Fruit fly (Drosophila melanogaster) whole organism, embryonic: ENCODE data around the gene CG46465.

ENCODE experiments used
- Abd-B ChIP-seq: fragments of 200-800 bp; sonication (Bioruptor generic); optimal IDR thresholded peaks from 2 replicates; lab custom pipeline; 2018; ENCODE audit warnings: missing biosample characterization, mild to moderate bottlenecking, missing genetic modification characterization, moderate library complexity
- B-H2 ChIP-seq: fragments of 200-800 bp; sonication (Bioruptor generic); optimal IDR thresholded peaks from 2 replicates; lab custom pipeline; 2018; ENCODE audit warnings: missing biosample characterization, mild to moderate bottlenecking, missing genetic modification characterization
- BtbVII ChIP-seq: fragments of 200-800 bp; sonication (Bioruptor generic); optimal IDR thresholded peaks from 3 replicates; lab custom pipeline; 2017; ENCODE audit warnings: missing biosample characterization, mild to moderate bottlenecking, missing genetic modification characterization
- CG10147 ChIP-seq: fragments of 200-800 bp; sonication (Bioruptor generic); optimal IDR thresholded peaks from 2 replicates; lab custom pipeline; 2019; ENCODE audit warnings: missing biosample characterization, mild to moderate bottlenecking, missing genetic modification characterization, moderate library complexity
- CG10267 ChIP-seq: fragments of 200-800 bp; sonication (Bioruptor generic); optimal IDR thresholded peaks from 2 replicates; lab custom pipeline; 2018; ENCODE audit warnings: missing biosample characterization, mild to moderate bottlenecking, missing genetic modification characterization, moderate library complexity
- CG1233 ChIP-seq: fragments of 200-800 bp; sonication (Bioruptor generic); optimal IDR thresholded peaks from 4 replicates; lab custom pipeline; 2018; ENCODE audit warnings: missing biosample characterization, mild to moderate bottlenecking, missing genetic modification characterization
- CG13424 ChIP-seq: fragments of 200-800 bp; sonication (Bioruptor generic); optimal IDR thresholded peaks from 2 replicates; lab custom pipeline; 2019; ENCODE audit warnings: missing biosample characterization, mild to moderate bottlenecking, missing genetic modification characterization, moderate library complexity
- CG15269 ChIP-seq: fragments of 200-800 bp; sonication (Bioruptor generic); optimal IDR thresholded peaks from 2 replicates; lab custom pipeline; 2018; ENCODE audit warnings: missing biosample characterization, mild to moderate bottlenecking, missing genetic modification characterization, moderate library complexity
- CG15514 ChIP-seq: fragments of 200-800 bp; sonication (Bioruptor generic); optimal IDR thresholded peaks from 3 replicates; lab custom pipeline; 2017; ENCODE audit warnings: missing biosample characterization, missing genetic modification characterization, mild to moderate bottlenecking, moderate library complexity, missing genetic modification reagents
- CG1603 ChIP-seq: fragments of 200-800 bp; sonication (Bioruptor generic); optimal IDR thresholded peaks from 2 replicates; lab custom pipeline; 2019; ENCODE audit warnings: missing biosample characterization, mild to moderate bottlenecking, missing genetic modification characterization, moderate library complexity
- CG18011 ChIP-seq: fragments of 200-800 bp; sonication (Bioruptor generic); optimal IDR thresholded peaks from 2 replicates; lab custom pipeline; 2017; ENCODE audit warnings: missing biosample characterization, missing genetic modification characterization, mild to moderate bottlenecking, moderate library complexity, missing genotype
- CG18599 ChIP-seq: fragments of 200-800 bp; sonication (Bioruptor generic); optimal IDR thresholded peaks from 3 replicates; lab custom pipeline; 2017; ENCODE audit warnings: missing biosample characterization, missing genetic modification characterization, mild to moderate bottlenecking, moderate library complexity, missing genetic modification reagents
- CG32532 ChIP-seq: fragments of 200-800 bp; sonication (Bioruptor generic); IDR thresholded peaks from 2 replicates; pipeline ENCODE4 v1.3.6; 2022; ENCODE audit warnings: missing biosample characterization, missing genetic modification characterization
- CG3281 ChIP-seq: fragments of 200-800 bp; sonication (Bioruptor generic); optimal IDR thresholded peaks from 3 replicates; lab custom pipeline; 2017; ENCODE audit warnings: missing biosample characterization, mild to moderate bottlenecking, missing genetic modification characterization
- CG3407 ChIP-seq: fragments of 200-800 bp; sonication (Bioruptor generic); optimal IDR thresholded peaks from 2 replicates; lab custom pipeline; 2018; ENCODE audit warnings: missing biosample characterization, mild to moderate bottlenecking, missing genetic modification characterization
- CG6854 ChIP-seq: fragments of 200-800 bp; sonication (Bioruptor generic); optimal IDR thresholded peaks from 3 replicates; lab custom pipeline; 2017; ENCODE audit warnings: missing biosample characterization, mild to moderate bottlenecking, missing genetic modification characterization
- CG7372 ChIP-seq: fragments of 200-800 bp; sonication (Bioruptor generic); IDR thresholded peaks from 2 replicates; pipeline ENCODE4 v1.3.6; 2022; ENCODE audit warnings: missing biosample characterization, missing genetic modification characterization
- CG7987 ChIP-seq: fragments of 200-800 bp; sonication (Bioruptor generic); optimal IDR thresholded peaks from 2 replicates; lab custom pipeline; 2018; ENCODE audit warnings: missing biosample characterization, mild to moderate bottlenecking, missing genetic modification characterization, moderate library complexity
- CG8359 ChIP-seq: fragments of 200-800 bp; sonication (Bioruptor generic); optimal IDR thresholded peaks from 2 replicates; lab custom pipeline; 2017; ENCODE audit warnings: missing biosample characterization, mild to moderate bottlenecking, missing genetic modification characterization, borderline replicate concordance
- CG9437 ChIP-seq: fragments of 200-800 bp; sonication (Bioruptor generic); optimal IDR thresholded peaks from 2 replicates; lab custom pipeline; 2018; ENCODE audit warnings: missing biosample characterization, mild to moderate bottlenecking, missing genetic modification characterization
- CG9817 ChIP-seq: fragments of 200-800 bp; sonication (Bioruptor generic); optimal IDR thresholded peaks from 2 replicates; lab custom pipeline; 2018; ENCODE audit warnings: missing biosample characterization, mild to moderate bottlenecking, missing genetic modification characterization, moderate library complexity
- Dbx ChIP-seq: fragments of 200-800 bp; sonication (Bioruptor generic); IDR thresholded peaks from 3 replicates; pipeline ENCODE4 v1.3.6; 2022; ENCODE audit warnings: missing biosample characterization, missing genetic modification characterization
- Dip3 ChIP-seq: fragments of 200-800 bp; sonication (Bioruptor generic); optimal IDR thresholded peaks from 3 replicates; lab custom pipeline; 2016; ENCODE audit warnings: missing biosample characterization, missing genetic modification characterization
- Drgx ChIP-seq: fragments of 200-800 bp; sonication (Bioruptor generic); IDR thresholded peaks from 2 replicates; pipeline ENCODE4 v1.3.6; 2022; ENCODE audit warnings: missing biosample characterization, missing genetic modification characterization
- ERR ChIP-seq: fragments of 200-800 bp; sonication (Bioruptor generic); optimal IDR thresholded peaks from 2 replicates; lab custom pipeline; 2016; ENCODE audit warnings: missing biosample characterization, missing genetic modification characterization
- Fer3 ChIP-seq: fragments of 200-800 bp; sonication (Bioruptor generic); optimal IDR thresholded peaks from 2 replicates; lab custom pipeline; 2018; ENCODE audit warnings: missing biosample characterization, mild to moderate bottlenecking, missing genetic modification characterization, moderate library complexity
- Gug ChIP-seq: fragments of 200-800 bp; sonication (Bioruptor generic); IDR thresholded peaks from 4 replicates; pipeline ENCODE4 v1.3.6; 2022; ENCODE audit warnings: missing biosample characterization, missing genetic modification characterization
- HmgZ ChIP-seq: fragments of 200-800 bp; sonication (Bioruptor generic); optimal IDR thresholded peaks from 2 replicates; lab custom pipeline; 2018; ENCODE audit warnings: missing biosample characterization, mild to moderate bottlenecking, missing genetic modification characterization
- Med ChIP-seq: fragments of 200-800 bp; sonication (Bioruptor generic); peaks from one replicate; lab custom pipeline; 2016; ENCODE audit warnings: missing biosample characterization, missing genetic modification characterization, mild to moderate bottlenecking, inconsistent platforms, moderate library complexity
- Optix ChIP-seq: fragments of 200-800 bp; sonication (Bioruptor generic); IDR thresholded peaks from 3 replicates; pipeline ENCODE4 v1.3.6; 2022; ENCODE audit warnings: missing biosample characterization, missing genetic modification characterization
- Ptx1 ChIP-seq: fragments of 200-800 bp; sonication (Bioruptor generic); IDR thresholded peaks from 2 replicates; pipeline ENCODE4 v1.3.6; 2022; ENCODE audit warnings: missing biosample characterization, missing genetic modification characterization
- Taf1 ChIP-seq: fragments of 200-800 bp; sonication (Bioruptor generic); IDR thresholded peaks from 2 replicates; pipeline ENCODE4 v1.3.6; 2022; ENCODE audit warnings: missing biosample characterization, missing genetic modification characterization
- Xrp1 ChIP-seq: fragments of 200-800 bp; sonication (Bioruptor generic); IDR thresholded peaks from 2 replicates; pipeline ENCODE4 v1.3.6; 2022; ENCODE audit warnings: missing biosample characterization, missing genetic modification characterization
- ash1 ChIP-seq: fragments of 200-800 bp; sonication (Bioruptor generic); optimal IDR thresholded peaks from 2 replicates; lab custom pipeline; 2018; ENCODE audit warnings: missing biosample characterization, mild to moderate bottlenecking, missing genetic modification characterization
- cad ChIP-seq: fragments of >200 bp; optimal IDR thresholded peaks from 2 replicates; lab custom pipeline; 2017; ENCODE audit warnings: missing biosample characterization, missing genetic modification characterization
- cas ChIP-seq: fragments of 200-800 bp; sonication (Bioruptor generic); IDR thresholded peaks from 2 replicates; pipeline ENCODE4 v1.3.6; 2022; ENCODE audit warnings: missing biosample characterization, missing genetic modification characterization
- dm ChIP-seq: fragments of 200-800 bp; sonication (Bioruptor generic); optimal IDR thresholded peaks from 3 replicates; lab custom pipeline; 2016; ENCODE audit warnings: missing biosample characterization, missing genetic modification characterization
- dysf ChIP-seq: fragments of 200-800 bp; sonication (Bioruptor generic); IDR thresholded peaks from 3 replicates; pipeline ENCODE4 v1.3.6; 2022; ENCODE audit warnings: missing biosample characterization, missing genetic modification characterization
- gem ChIP-seq: fragments of 200-800 bp; sonication (Bioruptor generic); optimal IDR thresholded peaks from 2 replicates; lab custom pipeline; 2019; ENCODE audit warnings: missing biosample characterization, mild to moderate bottlenecking, missing genetic modification characterization, moderate library complexity
- gt ChIP-seq: fragments of 200-800 bp; sonication (Bioruptor generic); IDR thresholded peaks from 2 replicates; pipeline ENCODE4 v1.3.6; 2022; ENCODE audit warnings: missing biosample characterization, missing genetic modification characterization
- hkb ChIP-seq, 2 experiments: fragments of 200-800 bp in 1 of 2; fragments of >200 bp in 1 of 2; sonication (Bioruptor generic) in 1 of 2; IDR thresholded peaks in 1 of 2; optimal IDR thresholded peaks in 1 of 2; 2 replicates each; pipeline versions ENCODE4 v1.3.6 to Lab custom; 2017 to 2022; ENCODE audit warnings: missing biosample characterization in 1 of 2, missing genetic modification characterization in 1 of 2
- lov ChIP-seq, 2 experiments: fragments of 200-800 bp in 1 of 2; fragments of >200 bp in 1 of 2; sonication (Bioruptor generic) in 1 of 2; IDR thresholded peaks in 1 of 2; optimal IDR thresholded peaks in 1 of 2; 2 replicates in 1 of 2; 3 replicates in 1 of 2; pipeline versions ENCODE4 v1.3.6 to Lab custom; 2017 to 2022; ENCODE audit warnings: missing biosample characterization in 1 of 2, missing genetic modification characterization in 1 of 2
- nmo ChIP-seq: fragments of 200-800 bp; sonication (Bioruptor generic); optimal IDR thresholded peaks from 2 replicates; lab custom pipeline; 2018; ENCODE audit warnings: missing biosample characterization, mild to moderate bottlenecking, missing genetic modification characterization, moderate library complexity
- pfk ChIP-seq: fragments of 200-800 bp; sonication (Bioruptor generic); optimal IDR thresholded peaks from 2 replicates; lab custom pipeline; 2018; ENCODE audit warnings: missing biosample characterization, mild to moderate bottlenecking, missing genetic modification characterization, moderate library complexity
- pho ChIP-seq: fragments of 200-800 bp; sonication (Bioruptor generic); optimal IDR thresholded peaks from 2 replicates; lab custom pipeline; 2016; ENCODE audit warnings: missing biosample characterization, missing genetic modification characterization
- salm ChIP-seq: fragments of 200-800 bp; sonication (Bioruptor generic); optimal IDR thresholded peaks from 2 replicates; lab custom pipeline; 2018; ENCODE audit warnings: missing biosample characterization, mild to moderate bottlenecking, missing genetic modification characterization
- slbo ChIP-seq: fragments of 200-800 bp; sonication (Bioruptor generic); IDR thresholded peaks from 2 replicates; pipeline ENCODE4 v1.3.6; 2022; ENCODE audit warnings: missing biosample characterization, missing genetic modification characterization
- tx ChIP-seq: fragments of 200-800 bp; sonication (Bioruptor generic); optimal IDR thresholded peaks from 2 replicates; lab custom pipeline; 2016; ENCODE audit warnings: missing biosample characterization, missing genetic modification characterization
- wdn ChIP-seq: fragments of 200-800 bp; sonication (Bioruptor generic); IDR thresholded peaks from 2 replicates; pipeline ENCODE4 v1.3.6; 2022; ENCODE audit warnings: missing biosample characterization, missing genetic modification characterization

Gene CG46465

DNA sequence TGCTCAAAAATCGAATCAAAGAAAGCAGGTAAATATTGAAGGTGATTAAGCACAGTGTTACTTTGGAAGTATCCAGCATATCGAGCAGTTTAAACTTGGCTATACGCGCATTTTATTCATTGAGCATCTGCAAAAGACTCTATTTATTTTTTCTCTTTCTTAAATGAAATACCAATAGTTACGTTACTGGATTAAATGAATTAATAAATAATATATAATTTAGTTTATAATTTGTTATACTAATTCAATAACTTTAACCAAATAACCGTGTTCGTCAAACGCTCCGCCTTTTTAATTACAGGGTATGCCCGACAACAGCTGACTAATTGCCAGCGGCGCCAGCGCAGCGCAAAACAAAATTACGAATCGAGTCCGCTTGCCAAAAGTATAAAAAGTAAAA, 25.5 kb upstream of the CG46465 start (continued):
- TF ChIP-seq CG15269, result peak; percentile 65
- TF ChIP-seq CG10147 (GFP tag; lab: Kevin White, UChicago), result no peak
- TF ChIP-seq Taf1 (GFP tag; lab: Robert Waterston, UW), result peak; percentile 69
- no peak for TF ChIP-seq CG1603 (tag; lab: Kevin White, UChicago)
- no peak for TF ChIP-seq dm (GFP tag; lab: Kevin White, UChicago)
- TF ChIP-seq cad, result no peak
- peak; percentile 33 for TF ChIP-seq Abd-B (GFP tag; lab: Kevin White, UChicago)
- TF ChIP-seq pho, result no peak
- no peak for TF ChIP-seq CG18011
- no peak for TF ChIP-seq nmo (GFP tag; lab: Kevin White, UChicago)
- peak; percentile 55 for TF ChIP-seq CG7372 (GFP tag; lab: Robert Waterston, UW)
- TF ChIP-seq CG6854 (GFP tag; lab: Kevin White, UChicago), result no peak
- TF ChIP-seq CG7987 (GFP tag; lab: Kevin White, UChicago), result no peak
- TF ChIP-seq B-H2 (GFP tag; lab: Kevin White, UChicago), result peak; percentile 21
- TF ChIP-seq slbo, result peak; percentile 78
- TF ChIP-seq hkb (optimal IDR thresholded peaks at IDR 0.05; lab: Kevin White, UChicago), result no peak
- peak; percentile 48; the same call in 1 of the 2 replicates for TF ChIP-seq hkb (GFP tag; IDR thresholded peaks at IDR 0.05; lab: Robert Waterston, UW)
- no peak for TF ChIP-seq lov (optimal IDR thresholded peaks at IDR 0.05; lab: Kevin White, UChicago)
- TF ChIP-seq lov (GFP tag; IDR thresholded peaks at IDR 0.05; lab: Robert Waterston, UW), result no peak
- TF ChIP-seq pfk (GFP tag; lab: Kevin White, UChicago), result no peak
- TF ChIP-seq dysf (GFP tag; lab: Robert Waterston, UW), result peak; percentile 64; the same call in 2 of the 3 replicates
- TF ChIP-seq ash1 (GFP tag; lab: Kevin White, UChicago), result no peak
- TF ChIP-seq Drgx, result peak; percentile 55; the same call in 1 of the 2 replicates
- TF ChIP-seq Fer3, result peak; percentile 67
- peak; percentile 19 for TF ChIP-seq CG13424 (tag; lab: Kevin White, UChicago)
- TF ChIP-seq CG3281 (GFP tag; lab: Kevin White, UChicago), result peak; percentile 71
- peak; percentile 65; the same call in 1 of the 2 replicates for TF ChIP-seq wdn (GFP tag; lab: Robert Waterston, UW)
- no peak for TF ChIP-seq CG9437
- peak; percentile 62; the same call in 1 of the 3 replicates for TF ChIP-seq Dbx (GFP tag; lab: Robert Waterston, UW)
- TF ChIP-seq salm (tag; lab: Kevin White, UChicago), result no peak
- TF ChIP-seq Ptx1 (GFP tag; lab: Robert Waterston, UW), result peak; percentile 76
- no peak for TF ChIP-seq Med (GFP tag; lab: Kevin White, UChicago)
- TF ChIP-seq CG9817 (tag; lab: Kevin White, UChicago), result peak; percentile 51
- no peak for TF ChIP-seq tx (GFP tag; lab: Kevin White, UChicago)
- peak; percentile 52 for TF ChIP-seq BtbVII (GFP tag; lab: Kevin White, UChicago)
- TF ChIP-seq CG1233 (GFP tag; lab: Kevin White, UChicago), result peak; percentile 34
- peak; percentile 86 for TF ChIP-seq CG18599
- TF ChIP-seq CG3407 (GFP tag; lab: Kevin White, UChicago), result no peak
- TF ChIP-seq cas (GFP tag; lab: Robert Waterston, UW), result 0 out of 2 replicates have a peak, but pooled peaks have one; percentile 12
- TF ChIP-seq HmgZ (tag; lab: Kevin White, UChicago), result no peak
- peak; percentile 14; the same call in 1 of the 4 replicates for TF ChIP-seq Gug (GFP tag; lab: Robert Waterston, UW)
- TF ChIP-seq Xrp1 (GFP tag; lab: Robert Waterston, UW), result peak; percentile 42; the same call in 1 of the 2 replicates
- no peak for TF ChIP-seq Optix
- TF ChIP-seq gt (GFP tag; lab: Robert Waterston, UW), result no peak
- TF ChIP-seq CG8359, result no peak
- peak; percentile 79 for TF ChIP-seq CG32532 (GFP tag; lab: Robert Waterston, UW)
- peak; percentile 22 for TF ChIP-seq CG15514 (GFP tag; lab: Kevin White, UChicago)
- peak; percentile 3 for TF ChIP-seq CG10267 (tag; lab: Kevin White, UChicago)
- peak; percentile 61 for TF ChIP-seq gem (tag; lab: Kevin White, UChicago)
- no peak for TF ChIP-seq ERR
- TF ChIP-seq Dip3, result no peak
